Fruit fly (Drosophila melanogaster): ENCODE results near the gene eIF4EHP.

dm6 chr3R:24057188-24057587, 51.6 kb downstream of the eIF4EHP start, which contains the start of gene Hsp68:
- TF ChIP-seq Hr78 (GFP tag; optimal IDR thresholded peaks at IDR 0.05) (no peak), rgr (GFP tag; optimal IDR thresholded peaks at IDR 0.05) (no peak), h (GFP tag; optimal IDR thresholded peaks at IDR 0.05) (no peak), OdsH (GFP tag; optimal IDR thresholded peaks at IDR 0.05) (no peak), ey (GFP tag; optimal IDR thresholded peaks at IDR 0.05) (no peak), lola (GFP tag; optimal IDR thresholded peaks at IDR 0.05) (no peak), N (GFP tag; optimal IDR thresholded peaks at IDR 0.05) (no peak), Myc (optimal IDR thresholded peaks at IDR 0.05) (peak; percentile 17)
